Worm (Caenorhabditis elegans): ENCODE measurements around the gene C54G7.1.

DNA sequence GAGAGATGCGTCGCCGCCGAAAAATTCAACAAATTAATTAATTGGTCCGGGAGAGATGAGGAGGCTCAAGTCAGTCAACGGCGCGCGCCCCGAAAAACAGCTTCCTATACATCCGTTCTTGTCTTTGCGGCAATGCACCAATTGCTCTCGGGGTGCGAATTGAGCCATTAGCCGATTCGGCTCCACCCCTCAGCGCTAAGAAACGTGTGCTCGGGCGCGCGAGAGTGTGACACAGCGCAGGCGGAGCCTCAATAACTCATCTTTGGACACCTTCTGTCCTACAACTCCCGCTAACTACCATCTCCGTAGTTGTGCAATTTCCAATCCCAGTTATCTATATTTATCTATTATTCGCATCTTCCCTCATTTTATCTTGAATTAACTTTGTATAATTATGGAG is 28.9 kb downstream of the C54G7.1 start:
- TF ChIP-seq nhr-11 (tag; optimal IDR thresholded peaks at IDR 0.05): no peak
- TF ChIP-seq lin-13 (GFP tag; optimal IDR thresholded peaks at IDR 0.05): no peak

Measured in whole organism, L2 larva.